Fruit fly (Drosophila melanogaster) Kc167 (cell line): ENCODE data around the gene Pif1A.

Source experiments
- Myc ChIP-seq: fragments of >200 bp; optimal IDR thresholded peaks from 2 replicates; lab custom pipeline; 2017; ENCODE audit warnings: missing external identifiers
- Sin3A ChIP-seq: fragments of >200 bp; optimal IDR thresholded peaks from 2 replicates; lab custom pipeline; 2018; ENCODE audit warnings: missing external identifiers
- h ChIP-seq: fragments of >200 bp; optimal IDR thresholded peaks from 3 replicates; lab custom pipeline; 2018; ENCODE audit warnings: missing external identifiers
- insv ChIP-seq: fragments of >200 bp; optimal IDR thresholded peaks from 3 replicates; lab custom pipeline; 2018; ENCODE audit warnings: missing external identifiers
- psq ChIP-seq: fragments of >200 bp; optimal IDR thresholded peaks from 2 replicates; lab custom pipeline; 2017; ENCODE audit warnings: missing external identifiers
- ttk ChIP-seq: sonication (Bioruptor generic); optimal IDR thresholded peaks from 2 replicates; lab custom pipeline; 2017; ENCODE audit warnings: missing external identifiers

Pif1A gene

dm6 chr3R:8747871-8748775 is 52.9 kb downstream of the Pif1A start:
- TF ChIP-seq insv (lab: Kevin White, UChicago) (no peak), Myc (lab: Kevin White, UChicago) (no peak), psq (no peak), h (lab: Kevin White, UChicago) (no peak), ttk (no peak), Sin3A (lab: Kevin White, UChicago) (no peak)

- no peak for TF ChIP-seq h (lab: Kevin White, UChicago)
- TF ChIP-seq ttk = no peak
- no peak for TF ChIP-seq psq
- TF ChIP-seq insv (lab: Kevin White, UChicago) = no peak
Measured at dm6 chr3R:8747134-8747870, 53.7 kb downstream of the Pif1A start, which contains the start of the genes CG9801 and Nasp. Gene CG9801 (minus strand): TSS chr3R:8747675. Gene Nasp (plus strand): TSS chr3R:8747798.

dm6 chr3R:8746354-8746753 is 54.6 kb downstream of the Pif1A start:
- TF ChIP-seq h (lab: Kevin White, UChicago) (no peak), psq (no peak), Myc (lab: Kevin White, UChicago) (no peak), insv (lab: Kevin White, UChicago) (no peak), Sin3A (lab: Kevin White, UChicago) (no peak), ttk (no peak)

dm6 chr3R:8744198-8744597 is 56.8 kb downstream of the Pif1A start:
- TF ChIP-seq Myc (lab: Kevin White, UChicago) (no peak), insv (lab: Kevin White, UChicago) (no peak), h (lab: Kevin White, UChicago) (no peak), Sin3A (lab: Kevin White, UChicago) (no peak), psq (no peak), ttk (no peak)

dm6 chr3R:8742661-8743060 is 58.3 kb downstream of the Pif1A start:
- TF ChIP-seq psq (no peak), Sin3A (lab: Kevin White, UChicago) (no peak), insv (lab: Kevin White, UChicago) (no peak), ttk (no peak), Myc (lab: Kevin White, UChicago) (no peak), h (lab: Kevin White, UChicago) (no peak)

- TF ChIP-seq insv (lab: Kevin White, UChicago) (no peak), Sin3A (lab: Kevin White, UChicago) (no peak), h (lab: Kevin White, UChicago) (no peak), ttk (no peak)
Measured at dm6 chr3R:8741941-8742340, 59.0 kb downstream of the Pif1A start.

- TF ChIP-seq h (lab: Kevin White, UChicago) = no peak
- TF ChIP-seq ttk = no peak
- no peak for TF ChIP-seq insv (lab: Kevin White, UChicago)
- no peak for TF ChIP-seq Sin3A (lab: Kevin White, UChicago)
- TF ChIP-seq Myc (lab: Kevin White, UChicago) = no peak
- TF ChIP-seq psq = no peak
Measured at dm6 chr3R:8741248-8741647, 59.7 kb downstream of the Pif1A start.

- TF ChIP-seq ttk = no peak
- no peak for TF ChIP-seq Sin3A (lab: Kevin White, UChicago)
- TF ChIP-seq insv (lab: Kevin White, UChicago) = no peak
- no peak for TF ChIP-seq h (lab: Kevin White, UChicago)
- TF ChIP-seq Myc (lab: Kevin White, UChicago) = no peak
- TF ChIP-seq psq = no peak
Measured at dm6 chr3R:8740118-8740517, 60.9 kb downstream of the Pif1A start.

dm6 chr3R:8739161-8739783 is 61.7 kb downstream of the Pif1A start:
- TF ChIP-seq ttk (no peak), h (lab: Kevin White, UChicago) (no peak), psq (no peak), insv (lab: Kevin White, UChicago) (no peak), Myc (lab: Kevin White, UChicago) (no peak), Sin3A (lab: Kevin White, UChicago) (no peak)

dm6 chr3R:8731597-8732263 is 69.2 kb downstream of the Pif1A start, which contains the start of the genes M1BP and CG8202:
Gene M1BP (minus strand): TSS chr3R:8731698.
Gene CG8202 (plus strand): TSS chr3R:8732091.
- no peak for TF ChIP-seq ttk
- TF ChIP-seq h (lab: Kevin White, UChicago) = no peak
- TF ChIP-seq psq = no peak
- TF ChIP-seq Myc (lab: Kevin White, UChicago) = no peak
- TF ChIP-seq insv (lab: Kevin White, UChicago) = no peak
- TF ChIP-seq Sin3A (lab: Kevin White, UChicago) = no peak

dm6 chr3R:8729542-8729941 is 71.4 kb downstream of the Pif1A start, which contains the start of gene ranshi:
Gene ranshi (minus strand): TSS chr3R:8729693.
- no peak for TF ChIP-seq ttk
